Comparison of ENCODE assay signal across 5 worm cellular contexts in genomic region chrV:20803464-20803863, ce11.
TF ChIP-seq lines count a peak whose summit lies in the region.

No protein-coding gene starts in this region.

TF ChIP-seq in whole organism, L1 larva, 84 proteins besides CTCF, POLR2A, EP300 and RAD21:
- TF ChIP-seq nhr-85 (tag; lab: Kevin White, UChicago) (peak; percentile 27), snpc-4 (tag; optimal IDR thresholded peaks at IDR 0.05; lab: Kevin White, UChicago) (peak; percentile 94), grh-1 (GFP tag; IDR thresholded peaks at IDR 0.05; lab: Robert Waterston, UW) (peak; percentile 23; the same call in 1 of the 2 replicates), nhr-90 (tag; optimal IDR thresholded peaks at IDR 0.05; lab: Kevin White, UChicago; ENCODE audit: poor library complexity) (peak; percentile 23), snu-23 (GFP tag; optimal IDR thresholded peaks at IDR 0.05; lab: Kevin White, UChicago) (peak; percentile 4), nhr-47 (tag; optimal IDR thresholded peaks at IDR 0.05; lab: Kevin White, UChicago) (peak; percentile 17), nhr-71 (tag; optimal IDR thresholded peaks at IDR 0.05; lab: Kevin White, UChicago) (peak; percentile 10)

TF ChIP-seq in whole organism, L2 larva, 48 proteins besides CTCF, POLR2A, EP300 and RAD21:
- peak; percentile 90 for TF ChIP-seq snpc-4 (tag; optimal IDR thresholded peaks at IDR 0.05; lab: Kevin White, UChicago)

TF ChIP-seq in whole organism, L3 larva, 47 proteins besides CTCF, POLR2A, EP300 and RAD21:
- TF ChIP-seq snpc-4 (tag; optimal IDR thresholded peaks at IDR 0.05; lab: Kevin White, UChicago), result peak; percentile 73

TF ChIP-seq in whole organism, L4 larva, 104 proteins besides CTCF, POLR2A, EP300 and RAD21:
- TF ChIP-seq php-3 (GFP tag; IDR thresholded peaks at IDR 0.05; lab: Robert Waterston, UW) (0 out of 2 replicates have a peak, but pooled peaks have one; percentile 56), Y105C5A.15 (GFP tag; IDR thresholded peaks at IDR 0.05; lab: Robert Waterston, UW) (peak; percentile 7; the same call in 1 of the 2 replicates), nhr-41 (GFP tag; IDR thresholded peaks at IDR 0.05; lab: Robert Waterston, UW) (peak; percentile 33; the same call in 1 of the 2 replicates), snpc-4 (tag; optimal IDR thresholded peaks at IDR 0.05; lab: Kevin White, UChicago) (peak; percentile 64)

TF ChIP-seq in whole organism, young adult, 124 proteins besides CTCF, POLR2A, EP300 and RAD21:
- TF ChIP-seq snpc-4 (GFP tag; optimal IDR thresholded peaks at IDR 0.05; lab: Kevin White, UChicago) (peak; percentile 65), snpc-4 (tag; optimal IDR thresholded peaks at IDR 0.05; lab: Kevin White, UChicago) (peak; percentile 76 to 96 (median 89)), D2030.7 (GFP tag; IDR thresholded peaks at IDR 0.05; lab: Robert Waterston, UW) (0 out of 2 replicates have a peak, but pooled peaks have one; percentile 39), tbp1 (GFP tag; optimal IDR thresholded peaks at IDR 0.05; lab: Kevin White, UChicago) (peak; percentile 43), hmg-1.2 (GFP tag; IDR thresholded peaks at IDR 0.05; lab: Robert Waterston, UW) (peak; percentile 78), ztf-28 (GFP tag; IDR thresholded peaks at IDR 0.05; lab: Robert Waterston, UW) (0 out of 2 replicates have a peak, but pooled peaks have one; percentile 52), snpc-1.1 (tag; optimal IDR thresholded peaks at IDR 0.05; lab: Kevin White, UChicago; ENCODE audit: insufficient read depth) (peak; percentile 81)
TF ChIP-seq in whole organism, young adult: peak in this region for 6; not testable (repeated sequence) for 118.
